Fruit fly (Drosophila melanogaster): Measurements from ENCODE around the gene CG8664.
A peak's percentile ranks its signal among the peaks of the same experiment; 100 is the strongest.

Gene CG8664

dm6 chrX:17300609-17301208 is 18.2 kb upstream of the CG8664 start (continued):
- peak; percentile 0 for TF ChIP-seq CG13775 (GFP tag; optimal IDR thresholded peaks at IDR 0.05)
- TF ChIP-seq CG30403 (GFP tag; optimal IDR thresholded peaks at IDR 0.05), result peak; percentile 72
- no peak for TF ChIP-seq Dek (tag; optimal IDR thresholded peaks at IDR 0.05)
- no peak for TF ChIP-seq fu2 (GFP tag; optimal IDR thresholded peaks at IDR 0.05)
- TF ChIP-seq Atf6 (GFP tag; IDR thresholded peaks at IDR 0.05), result peak; percentile 43; the same call in 1 of the 2 replicates
- 0 out of 4 replicates have a peak, but pooled peaks have one; percentile 51 for TF ChIP-seq chinmo (GFP tag; IDR thresholded peaks at IDR 0.05; ENCODE audit: partially characterized antibody)
- TF ChIP-seq CG30020 (tag; optimal IDR thresholded peaks at IDR 0.05), result peak; percentile 27
- peak; percentile 38 for TF ChIP-seq CG15011 (GFP tag; optimal IDR thresholded peaks at IDR 0.05)
- peak; percentile 58 for TF ChIP-seq bcd (GFP tag; optimal IDR thresholded peaks at IDR 0.05)
- TF ChIP-seq CG31365 (tag; optimal IDR thresholded peaks at IDR 0.05), result no peak
- TF ChIP-seq Aef1 (GFP tag; IDR thresholded peaks at IDR 0.05), result no peak
- TF ChIP-seq Scr (GFP tag; IDR thresholded peaks at IDR 0.05; ENCODE audit: partially characterized antibody), result no peak
- TF ChIP-seq CG8359 (GFP tag; optimal IDR thresholded peaks at IDR 0.05; ENCODE audit: borderline replicate concordance), result peak; percentile 55
- no peak for TF ChIP-seq ash1 (GFP tag; optimal IDR thresholded peaks at IDR 0.05)
- TF ChIP-seq bbx (GFP tag; IDR thresholded peaks at IDR 0.05; ENCODE audit: partially characterized antibody), result 0 out of 2 replicates have a peak, but pooled peaks have one; percentile 20
- peak; percentile 11 to 52 for TF ChIP-seq dpn (GFP tag; optimal IDR thresholded peaks at IDR 0.05)
- peak; percentile 28 for TF ChIP-seq CG11398 (GFP tag; optimal IDR thresholded peaks at IDR 0.05)
- no peak for TF ChIP-seq Sry-β (GFP tag; optimal IDR thresholded peaks at IDR 0.05)
- TF ChIP-seq Hmr (GFP tag; optimal IDR thresholded peaks at IDR 0.05), result peak; percentile 53
- TF ChIP-seq Dip3 (GFP tag; optimal IDR thresholded peaks at IDR 0.05), result no peak
- TF ChIP-seq CG9437 (GFP tag; optimal IDR thresholded peaks at IDR 0.05), result peak; percentile 17
- no peak for TF ChIP-seq dati (GFP tag; IDR thresholded peaks at IDR 0.05)
- no peak for TF ChIP-seq CG1647 (GFP tag; optimal IDR thresholded peaks at IDR 0.05)
- no peak for TF ChIP-seq CG12236 (GFP tag; optimal IDR thresholded peaks at IDR 0.05)
- 0 out of 3 replicates have a peak, but pooled peaks have one; percentile 21 for TF ChIP-seq Mrtf (GFP tag; IDR thresholded peaks at IDR 0.05)
- TF ChIP-seq CG13296 (GFP tag; optimal IDR thresholded peaks at IDR 0.05), result peak; percentile 28
- no peak for TF ChIP-seq stc (GFP tag; IDR thresholded peaks at IDR 0.05)
- TF ChIP-seq CG12769 (tag; optimal IDR thresholded peaks at IDR 0.05), result peak; percentile 42
- peak; percentile 8 for TF ChIP-seq CTCF (GFP tag; optimal IDR thresholded peaks at IDR 0.05)
- peak; percentile 10 for TF ChIP-seq fd64A (GFP tag; optimal IDR thresholded peaks at IDR 0.05)
- peak; percentile 53 for TF ChIP-seq bab2 (GFP tag; optimal IDR thresholded peaks at IDR 0.05)
- TF ChIP-seq zen (tag; optimal IDR thresholded peaks at IDR 0.05), result peak; percentile 33
- peak; percentile 21 for TF ChIP-seq CG7786 (GFP tag; optimal IDR thresholded peaks at IDR 0.05)
- peak; percentile 46; the same call in 1 of the 3 replicates for TF ChIP-seq sr (GFP tag; IDR thresholded peaks at IDR 0.05)
- no peak for TF ChIP-seq CG15073 (GFP tag; optimal IDR thresholded peaks at IDR 0.05)
- peak; percentile 35; the same call in 2 of the 3 replicates for TF ChIP-seq jigr1 (GFP tag; IDR thresholded peaks at IDR 0.05)
- TF ChIP-seq gfzf (GFP tag; optimal IDR thresholded peaks at IDR 0.05), result no peak
- peak; percentile 41 for TF ChIP-seq unpg (GFP tag; optimal IDR thresholded peaks at IDR 0.05)
- peak; percentile 55 for TF ChIP-seq lmd (GFP tag; IDR thresholded peaks at IDR 0.05)
- peak; percentile 8 for TF ChIP-seq dm (GFP tag; optimal IDR thresholded peaks at IDR 0.05)
- TF ChIP-seq CG14050 (GFP tag; IDR thresholded peaks at IDR 0.05), result no peak
- TF ChIP-seq eve (GFP tag; optimal IDR thresholded peaks at IDR 0.05), result peak in 1 of 2 experiments; percentile 84
- TF ChIP-seq CG2202 (tag; optimal IDR thresholded peaks at IDR 0.05), result no peak
- TF ChIP-seq tio (GFP tag; optimal IDR thresholded peaks at IDR 0.05), result peak; percentile 63
- TF ChIP-seq Dip2 (GFP tag; IDR thresholded peaks at IDR 0.05), result no peak
- TF ChIP-seq CG3847 (GFP tag; IDR thresholded peaks at IDR 0.05), result no peak
- TF ChIP-seq crp (GFP tag; optimal IDR thresholded peaks at IDR 0.05), result no peak
- TF ChIP-seq tap (tag; optimal IDR thresholded peaks at IDR 0.05), result peak; percentile 47
- TF ChIP-seq CG6791 (GFP tag; IDR thresholded peaks at IDR 0.05; ENCODE audit: partially characterized antibody), result no peak
- TF ChIP-seq GATAe (GFP tag; conservative IDR thresholded peaks at IDR 0.05), result no peak
